Fruit fly (Drosophila melanogaster) whole organism, wandering third instar larva: ENCODE measurements around the gene Msp300.

ENCODE experiments used
- Abd-B ChIP-seq: fragments of >200 bp; optimal IDR thresholded peaks from 2 replicates; lab custom pipeline; 2017; ENCODE audit warnings: missing biosample characterization, missing genetic modification characterization
- CG32264 ChIP-seq: fragments of 200-800 bp; sonication (Bioruptor generic); optimal IDR thresholded peaks from 2 replicates; lab custom pipeline; 2016; ENCODE audit warnings: missing biosample characterization, missing genetic modification characterization
- CG9705 ChIP-seq: fragments of 200-800 bp; sonication (Bioruptor generic); optimal IDR thresholded peaks from 2 replicates; lab custom pipeline; 2018; ENCODE audit warnings: missing biosample characterization, mild to moderate bottlenecking, missing genetic modification characterization
- CrebA ChIP-seq: fragments of 200-800 bp; sonication (Bioruptor generic); optimal IDR thresholded peaks from 2 replicates; lab custom pipeline; 2016; ENCODE audit warnings: missing biosample characterization, mild to moderate bottlenecking, missing genetic modification characterization, borderline replicate concordance
- Dfd ChIP-seq: fragments of >200 bp; optimal IDR thresholded peaks from 2 replicates; lab custom pipeline; 2017; ENCODE audit warnings: missing biosample characterization, missing genetic modification characterization
- Dif ChIP-seq: fragments of 200-275, 200-300 bp; sonication (Bioruptor generic); optimal IDR thresholded peaks from 2 replicates; lab custom pipeline; 2018; ENCODE audit warnings: missing biosample characterization, missing genetic modification characterization; ENCODE audit not compliant: partially characterized antibody
- GATAd ChIP-seq: sonication (Bioruptor generic); optimal IDR thresholded peaks from 2 replicates; lab custom pipeline; 2016; ENCODE audit warnings: missing biosample characterization, missing genetic modification characterization
- HLH106 ChIP-seq: fragments of 200-800 bp; optimal IDR thresholded peaks from 3 replicates; lab custom pipeline; 2019; ENCODE audit warnings: missing biosample characterization, mild to moderate bottlenecking, missing genetic modification characterization, moderate library complexity
- Hnf4 ChIP-seq: fragments of 200-800 bp; sonication (Bioruptor generic); optimal IDR thresholded peaks from 2 replicates; lab custom pipeline; 2016; ENCODE audit warnings: missing biosample characterization, mild to moderate bottlenecking, missing genetic modification characterization
- Hr78 ChIP-seq: fragments of >200 bp; optimal IDR thresholded peaks from 2 replicates; lab custom pipeline; 2017; ENCODE audit warnings: missing biosample characterization, missing genetic modification characterization
- Hr83 ChIP-seq: fragments of 200-300 bp; sonication (Bioruptor generic); optimal IDR thresholded peaks from 2 replicates; lab custom pipeline; 2016; ENCODE audit warnings: missing biosample characterization, mild to moderate bottlenecking, missing genetic modification characterization, moderate library complexity; ENCODE audit not compliant: poor library complexity, severe bottlenecking
- Jra ChIP-seq: sonication (Bioruptor generic); optimal IDR thresholded peaks from 2 replicates; lab custom pipeline; 2016; ENCODE audit warnings: missing biosample characterization, missing genetic modification characterization
- Mio ChIP-seq: sonication (Bioruptor generic); optimal IDR thresholded peaks from 2 replicates; lab custom pipeline; 2016; ENCODE audit warnings: missing biosample characterization, missing genetic modification characterization
- Myc ChIP-seq: fragments of >200 bp; optimal IDR thresholded peaks from 2 replicates; lab custom pipeline; 2017
- N ChIP-seq: fragments of >200 bp; optimal IDR thresholded peaks from 2 replicates; lab custom pipeline; 2018; ENCODE audit warnings: missing biosample characterization, missing external identifiers, missing genetic modification characterization
- OdsH ChIP-seq: fragments of 200-800 bp; sonication (Bioruptor generic); optimal IDR thresholded peaks from 2 replicates; lab custom pipeline; 2016; ENCODE audit warnings: missing biosample characterization, mild to moderate bottlenecking, missing genetic modification characterization
- Rel ChIP-seq, 2 experiments: fragments of 200-800 bp; sonication (Bioruptor generic) in 1 of 2; optimal IDR thresholded peaks; 2 replicates in 1 of 2; 3 replicates in 1 of 2; lab custom pipeline; 2016 to 2019; ENCODE audit warnings: mild to moderate bottlenecking in 2 of 2, missing biosample characterization in 2 of 2, missing genetic modification characterization in 2 of 2, moderate library complexity in 1 of 2
- Sp1 ChIP-seq: fragments of 200-800 bp; sonication (Bioruptor generic); optimal IDR thresholded peaks from 3 replicates; lab custom pipeline; 2019; ENCODE audit warnings: missing biosample characterization, mild to moderate bottlenecking, missing genetic modification characterization, moderate library complexity
- Vsx2 ChIP-seq: fragments of 200-300, 225-300 bp; sonication (Bioruptor generic); optimal IDR thresholded peaks from 2 replicates; lab custom pipeline; 2018; ENCODE audit warnings: missing biosample characterization, missing genetic modification characterization; ENCODE audit not compliant: partially characterized antibody
- br ChIP-seq: fragments of 200-800 bp; sonication (Bioruptor generic); optimal IDR thresholded peaks from 2 replicates; lab custom pipeline; 2016; ENCODE audit warnings: missing biosample characterization, missing genetic modification characterization
- brk ChIP-seq: fragments of 200-800 bp; sonication (Bioruptor generic); optimal IDR thresholded peaks from 2 replicates; lab custom pipeline; 2016; ENCODE audit warnings: missing biosample characterization, mild to moderate bottlenecking, missing genetic modification characterization
- dl ChIP-seq, 2 experiments: fragments of 175-275, 200-275 bp in 1 of 2; fragments of 200-275 bp in 1 of 2; sonication (Bioruptor generic); optimal IDR thresholded peaks; lab custom pipeline; 2018; ENCODE audit warnings: mild to moderate bottlenecking in 2 of 2, missing biosample characterization in 2 of 2, missing genetic modification characterization in 2 of 2, moderate library complexity in 2 of 2; ENCODE audit not compliant: partially characterized antibody in 2 of 2, insufficient read depth in 1 of 2
- dmrt93B ChIP-seq: fragments of 200-800 bp; sonication (Bioruptor generic); optimal IDR thresholded peaks from 2 replicates; lab custom pipeline; 2018; ENCODE audit warnings: missing biosample characterization, mild to moderate bottlenecking, missing genetic modification characterization
- dsf ChIP-seq: sonication (Bioruptor generic); optimal IDR thresholded peaks from 2 replicates; lab custom pipeline; 2016; ENCODE audit warnings: missing biosample characterization, missing genetic modification characterization, borderline replicate concordance
- ey ChIP-seq: fragments of 200-800 bp; sonication (Bioruptor generic); optimal IDR thresholded peaks from 2 replicates; lab custom pipeline; 2016; ENCODE audit warnings: missing biosample characterization, missing genetic modification characterization
- foxo ChIP-seq, 2 experiments: fragments of 200-800 bp; sonication (Bioruptor generic); optimal IDR thresholded peaks; 2 replicates in 1 of 2; 3 replicates in 1 of 2; lab custom pipeline; 2016 to 2017; ENCODE audit warnings: missing biosample characterization in 2 of 2, missing genetic modification characterization in 2 of 2
- fru ChIP-seq: fragments of 200-800 bp; sonication (Bioruptor generic); optimal IDR thresholded peaks from 3 replicates; lab custom pipeline; 2016; ENCODE audit warnings: missing biosample characterization, mild to moderate bottlenecking, missing genetic modification characterization
- h ChIP-seq: fragments of 200-800 bp; sonication (Bioruptor generic); optimal IDR thresholded peaks from 3 replicates; lab custom pipeline; 2016; ENCODE audit warnings: missing biosample characterization, mild to moderate bottlenecking, missing genetic modification characterization
- jim ChIP-seq: fragments of 175-275, 200-325 bp; sonication (Bioruptor generic); optimal IDR thresholded peaks from 2 replicates; lab custom pipeline; 2016; ENCODE audit warnings: missing biosample characterization, mild to moderate bottlenecking, missing genetic modification characterization
- lola ChIP-seq: fragments of >200 bp; optimal IDR thresholded peaks from 2 replicates; lab custom pipeline; 2017; ENCODE audit warnings: missing biosample characterization, missing genetic modification characterization
- pan ChIP-seq: fragments of >200 bp; optimal IDR thresholded peaks from 2 replicates; lab custom pipeline; 2017
- psq ChIP-seq: fragments of 200-800 bp; sonication (Bioruptor generic); optimal IDR thresholded peaks from 3 replicates; lab custom pipeline; 2017; ENCODE audit warnings: missing biosample characterization, mild to moderate bottlenecking, missing genetic modification characterization, moderate library complexity
- rgr ChIP-seq: fragments of 200-800 bp; sonication (Bioruptor generic); optimal IDR thresholded peaks from 3 replicates; lab custom pipeline; 2016; ENCODE audit warnings: missing biosample characterization, mild to moderate bottlenecking, missing genetic modification characterization
- sage ChIP-seq: fragments of 200-800 bp; sonication (Bioruptor generic); optimal IDR thresholded peaks from 2 replicates; lab custom pipeline; 2016; ENCODE audit warnings: missing biosample characterization, mild to moderate bottlenecking, missing genetic modification characterization
- sv ChIP-seq: fragments of 200-800 bp; sonication (Bioruptor generic); optimal IDR thresholded peaks from 3 replicates; lab custom pipeline; 2016; ENCODE audit warnings: missing biosample characterization, missing genetic modification characterization
- tai ChIP-seq: sonication (Bioruptor generic); optimal IDR thresholded peaks from 2 replicates; lab custom pipeline; 2016; ENCODE audit warnings: missing biosample characterization, missing genetic modification characterization
- usp ChIP-seq: fragments of >200 bp; optimal IDR thresholded peaks from 2 replicates; lab custom pipeline; 2017; ENCODE audit warnings: missing biosample characterization, missing genetic modification characterization
- woc ChIP-seq: sonication (Bioruptor generic); optimal IDR thresholded peaks from 2 replicates; lab custom pipeline; 2016; ENCODE audit warnings: missing biosample characterization, mild to moderate bottlenecking, missing genetic modification characterization

Gene Msp300

dm6 chr2L:5085561-5085960 lies 15.1 kb upstream of the Msp300 start:
- TF ChIP-seq lola (no peak), CG9705 (GFP tag; lab: Kevin White, UChicago) (no peak), psq (GFP tag; lab: Kevin White, UChicago) (peak; percentile 42), ey (GFP tag; lab: Kevin White, UChicago) (no peak), rgr (GFP tag; lab: Kevin White, UChicago) (peak; percentile 32), fru (GFP tag; lab: Kevin White, UChicago) (peak; percentile 29), h (peak; percentile 35), Dfd (GFP tag; lab: Kevin White, UChicago) (no peak), br (GFP tag; lab: Kevin White, UChicago) (no peak), foxo (GFP tag; optimal IDR thresholded peaks at IDR 0.05; lab: Kevin White, UChicago) (peak in 1 of 2 experiments; percentile 44), Hnf4 (peak; percentile 39), Sp1 (peak; percentile 10), HLH106 (tag; lab: Kevin White, UChicago) (peak; percentile 25)

dm6 chr2L:5086905-5087522 lies 13.7 kb upstream of the Msp300 start:
- TF ChIP-seq fru (GFP tag; lab: Kevin White, UChicago) (peak; percentile 75), OdsH (GFP tag; lab: Kevin White, UChicago) (peak; percentile 75), dmrt93B (peak; percentile 68), pan (lab: Kevin White, UChicago) (no peak), rgr (GFP tag; lab: Kevin White, UChicago) (peak; percentile 74), CG9705 (GFP tag; lab: Kevin White, UChicago) (peak; percentile 29), br (GFP tag; lab: Kevin White, UChicago) (peak; percentile 79), GATAd (GFP tag; lab: Kevin White, UChicago) (no peak), Dif (GFP tag; lab: Kevin White, UChicago) (no peak), Rel (GFP tag; optimal IDR thresholded peaks at IDR 0.05; lab: Kevin White, UChicago) (no peak), Rel (tag; optimal IDR thresholded peaks at IDR 0.05; lab: Kevin White, UChicago) (no peak), Myc (lab: Kevin White, UChicago) (no peak), tai (peak; percentile 74), Hr83 (GFP tag; lab: Kevin White, UChicago) (no peak), dl (GFP tag; optimal IDR thresholded peaks at IDR 0.05; lab: Kevin White, UChicago; ENCODE audit: insufficient read depth in 1 of 2, partially characterized antibody in 2 of 2) (no peak), usp (GFP tag; lab: Kevin White, UChicago) (no peak), CrebA (GFP tag; lab: Kevin White, UChicago) (peak; percentile 20), Mio (GFP tag; lab: Kevin White, UChicago) (no peak), dsf (GFP tag; lab: Kevin White, UChicago) (peak; percentile 20), Abd-B (GFP tag; lab: Kevin White, UChicago) (no peak), Vsx2 (no peak), lola (no peak), sage (GFP tag; lab: Kevin White, UChicago) (peak; percentile 46), HLH106 (tag; lab: Kevin White, UChicago) (peak; percentile 68), h (peak; percentile 80), ey (GFP tag; lab: Kevin White, UChicago) (peak; percentile 73), brk (GFP tag; lab: Kevin White, UChicago) (peak; percentile 41), Hr78 (GFP tag; lab: Kevin White, UChicago) (no peak), jim (GFP tag; lab: Kevin White, UChicago) (no peak), Sp1 (peak; percentile 76), N (no peak), Hnf4 (peak; percentile 49), psq (GFP tag; lab: Kevin White, UChicago) (peak; percentile 70), Jra (GFP tag; lab: Kevin White, UChicago) (peak; percentile 48), sv (GFP tag; lab: Kevin White, UChicago) (peak; percentile 68), CG32264 (GFP tag; lab: Kevin White, UChicago) (peak; percentile 47), woc (GFP tag; lab: Kevin White, UChicago) (peak; percentile 55), Dfd (GFP tag; lab: Kevin White, UChicago) (no peak), foxo (GFP tag; optimal IDR thresholded peaks at IDR 0.05; lab: Kevin White, UChicago) (peak in 1 of 2 experiments; percentile 81)
